Fruit fly (Drosophila melanogaster): ENCODE data around the gene CG42681.

DNA sequence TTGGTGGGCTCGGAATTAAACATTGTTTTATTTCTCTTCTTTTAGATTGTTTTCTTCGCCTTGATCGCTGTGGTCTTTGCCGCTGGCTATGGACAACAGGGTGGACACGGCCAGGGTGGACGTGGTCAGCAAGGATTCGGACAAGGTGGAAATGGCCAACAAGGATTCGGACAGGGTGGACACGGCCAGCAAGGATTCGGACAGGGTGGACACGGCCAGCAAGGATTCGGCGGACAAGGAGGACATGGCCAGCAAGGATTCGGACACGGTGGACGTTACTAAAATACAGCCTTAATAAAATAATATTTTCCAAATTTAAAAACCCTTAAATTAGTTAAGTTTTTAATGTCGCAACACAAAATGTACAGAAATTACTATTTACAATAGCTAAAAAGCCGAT, 884 bp upstream of the CG42681 start:
- TF ChIP-seq CG7045 (GFP tag; optimal IDR thresholded peaks at IDR 0.05) (no peak), CG1620 (GFP tag; optimal IDR thresholded peaks at IDR 0.05) (no peak)

Data from whole organism, adult.